Fruit fly (Drosophila melanogaster) whole organism, embryonic: ENCODE results near the gene CIA30.

Experiments
- Aef1 ChIP-seq: fragments of 200-800 bp; sonication (Bioruptor generic); IDR thresholded peaks from 3 replicates; pipeline ENCODE4 v1.3.6; 2022; ENCODE audit warnings: missing biosample characterization, missing genetic modification characterization
- Atf3 ChIP-seq: fragments of 200-800 bp; sonication (Bioruptor generic); optimal IDR thresholded peaks from 3 replicates; lab custom pipeline; 2016; ENCODE audit warnings: missing biosample characterization, missing genetic modification characterization
- Bdp1 ChIP-seq: fragments of 200-800 bp; sonication (Bioruptor generic); optimal IDR thresholded peaks from 3 replicates; lab custom pipeline; 2016; ENCODE audit warnings: missing biosample characterization, missing genetic modification characterization
- CG10462 ChIP-seq: fragments of 200-800 bp; sonication (Bioruptor generic); optimal IDR thresholded peaks from 2 replicates; lab custom pipeline; 2016; ENCODE audit warnings: missing biosample characterization, missing genetic modification characterization
- CG11560 ChIP-seq: fragments of 200-800 bp; sonication (Bioruptor generic); IDR thresholded peaks from 3 replicates; pipeline ENCODE4 v1.3.6; 2022; ENCODE audit warnings: missing biosample characterization, missing genetic modification characterization
- CG11695 ChIP-seq: fragments of 200-800 bp; sonication (Bioruptor generic); IDR thresholded peaks from 3 replicates; pipeline ENCODE4 v1.3.6; 2022; ENCODE audit warnings: missing biosample characterization, missing genetic modification characterization
- CG12104 ChIP-seq: fragments of 200-800 bp; sonication (Bioruptor generic); optimal IDR thresholded peaks from 3 replicates; lab custom pipeline; 2016; ENCODE audit warnings: missing biosample characterization, missing genetic modification characterization
- CG12236 ChIP-seq: fragments of 200-800 bp; sonication (Bioruptor generic); optimal IDR thresholded peaks from 2 replicates; lab custom pipeline; 2016; ENCODE audit warnings: missing biosample characterization, missing genetic modification characterization
- CG12769 ChIP-seq: fragments of 200-800 bp; sonication (Bioruptor generic); optimal IDR thresholded peaks from 2 replicates; lab custom pipeline; 2019; ENCODE audit warnings: missing biosample characterization, mild to moderate bottlenecking, missing genetic modification characterization, moderate library complexity
- CG13775 ChIP-seq: fragments of 200-800 bp; sonication (Bioruptor generic); optimal IDR thresholded peaks from 3 replicates; lab custom pipeline; 2017; ENCODE audit warnings: missing biosample characterization, mild to moderate bottlenecking, missing genetic modification characterization
- CG1529 ChIP-seq: fragments of 200-800 bp; sonication (Bioruptor generic); optimal IDR thresholded peaks from 3 replicates; lab custom pipeline; 2018; ENCODE audit warnings: missing biosample characterization, missing genetic modification characterization
- CG15479 ChIP-seq: fragments of 200-800 bp; sonication (Bioruptor generic); optimal IDR thresholded peaks from 3 replicates; lab custom pipeline; 2019; ENCODE audit warnings: missing biosample characterization, mild to moderate bottlenecking, missing genetic modification characterization, moderate library complexity
- CG17359 ChIP-seq: fragments of 200-800 bp; sonication (Bioruptor generic); optimal IDR thresholded peaks from 3 replicates; lab custom pipeline; 2018; ENCODE audit warnings: missing biosample characterization, mild to moderate bottlenecking, missing genetic modification characterization, moderate library complexity
- CG31224 ChIP-seq: fragments of 200-800 bp; sonication (Bioruptor generic); IDR thresholded peaks from 2 replicates; pipeline ENCODE4 v1.3.6; 2022; ENCODE audit warnings: missing biosample characterization, missing genetic modification characterization
- CG34376 ChIP-seq: fragments of 200-800 bp; sonication (Bioruptor generic); optimal IDR thresholded peaks from 2 replicates; lab custom pipeline; 2018; ENCODE audit warnings: missing biosample characterization, mild to moderate bottlenecking, missing genetic modification characterization
- CG3847 ChIP-seq: fragments of 200-800 bp; sonication (Bioruptor generic); IDR thresholded peaks from 2 replicates; pipeline ENCODE4 v1.3.6; 2022; ENCODE audit warnings: missing biosample characterization, missing genetic modification characterization
- CG4404 ChIP-seq: fragments of 200-800 bp; sonication (Bioruptor generic); IDR thresholded peaks from 2 replicates; pipeline ENCODE4 v1.3.6; 2022; ENCODE audit warnings: missing biosample characterization, missing genetic modification characterization
- CG7786 ChIP-seq: fragments of 200-800 bp; sonication (Bioruptor generic); optimal IDR thresholded peaks from 2 replicates; lab custom pipeline; 2016; ENCODE audit warnings: missing biosample characterization, missing genetic modification characterization
- Dbx ChIP-seq: fragments of 200-800 bp; sonication (Bioruptor generic); IDR thresholded peaks from 3 replicates; pipeline ENCODE4 v1.3.6; 2022; ENCODE audit warnings: missing biosample characterization, missing genetic modification characterization
- Dek ChIP-seq: fragments of 200-800 bp; sonication (Bioruptor generic); optimal IDR thresholded peaks from 3 replicates; lab custom pipeline; 2019; ENCODE audit warnings: missing biosample characterization, mild to moderate bottlenecking, missing genetic modification characterization, moderate library complexity
- Dip2 ChIP-seq: fragments of 200-800 bp; sonication (Bioruptor generic); IDR thresholded peaks from 2 replicates; pipeline ENCODE4 v1.3.6; 2022; ENCODE audit warnings: missing biosample characterization, missing genetic modification characterization
- Drgx ChIP-seq: fragments of 200-800 bp; sonication (Bioruptor generic); IDR thresholded peaks from 2 replicates; pipeline ENCODE4 v1.3.6; 2022; ENCODE audit warnings: missing biosample characterization, missing genetic modification characterization
- GATAe ChIP-seq: fragments of 200-800 bp; sonication (Bioruptor generic); conservative IDR thresholded peaks from 2 replicates; pipeline ENCODE4 v1.3.6; 2022; ENCODE audit warnings: missing biosample characterization, missing genetic modification characterization
- Lhr ChIP-seq: fragments of 200-800 bp; sonication (Bioruptor generic); optimal IDR thresholded peaks from 3 replicates; lab custom pipeline; 2017; ENCODE audit warnings: mild to moderate bottlenecking, missing biosample characterization, missing genetic modification reagents, missing genetic modification characterization
- Max ChIP-seq: fragments of 200-800 bp; sonication (Bioruptor generic); optimal IDR thresholded peaks from 2 replicates; lab custom pipeline; 2016; ENCODE audit warnings: missing biosample characterization, mild to moderate bottlenecking, missing genetic modification characterization
- Scr ChIP-seq: fragments of 200-800 bp; sonication (Bioruptor generic); IDR thresholded peaks from 2 replicates; pipeline ENCODE4 v1.3.6; 2022; ENCODE audit warnings: missing biosample characterization, missing genetic modification characterization; ENCODE audit not compliant: partially characterized antibody
- ab ChIP-seq: fragments of 200-800 bp; sonication (Bioruptor generic); optimal IDR thresholded peaks from 2 replicates; lab custom pipeline; 2016; ENCODE audit warnings: missing biosample characterization, missing genetic modification characterization
- crol ChIP-seq: fragments of 200-800 bp; sonication (Bioruptor generic); IDR thresholded peaks from 2 replicates; pipeline ENCODE4 v1.3.6; 2022; ENCODE audit warnings: missing biosample characterization, missing genetic modification characterization
- da ChIP-seq: fragments of 200-800 bp; sonication (Bioruptor generic); optimal IDR thresholded peaks from 2 replicates; lab custom pipeline; 2016; ENCODE audit warnings: missing biosample characterization, missing genetic modification characterization
- ems ChIP-seq: fragments of 200-800 bp; sonication (Bioruptor generic); optimal IDR thresholded peaks from 3 replicates; lab custom pipeline; 2016; ENCODE audit warnings: missing biosample characterization, missing genetic modification characterization
- esg ChIP-seq: fragments of 200-800 bp; sonication (Bioruptor generic); conservative IDR thresholded peaks from 2 replicates; pipeline ENCODE4 v1.3.6; 2022; ENCODE audit warnings: missing biosample characterization, missing genetic modification characterization
- eyg ChIP-seq: fragments of 200-800 bp; sonication (Bioruptor generic); optimal IDR thresholded peaks from 3 replicates; lab custom pipeline; 2016; ENCODE audit warnings: missing biosample characterization, missing genetic modification characterization
- fd3F ChIP-seq: fragments of 200-800 bp; sonication (Bioruptor generic); optimal IDR thresholded peaks from 2 replicates; lab custom pipeline; 2018; ENCODE audit warnings: missing biosample characterization, mild to moderate bottlenecking, missing genetic modification characterization, moderate library complexity
- ftz-f1 ChIP-seq: fragments of 200-800 bp; sonication (Bioruptor generic); optimal IDR thresholded peaks from 2 replicates; lab custom pipeline; 2016; ENCODE audit warnings: missing biosample characterization, missing genetic modification characterization
- gro ChIP-seq: fragments of 200-800 bp; sonication (Bioruptor generic); optimal IDR thresholded peaks from 2 replicates; lab custom pipeline; 2016; ENCODE audit warnings: missing biosample characterization, missing genetic modification characterization
- kni ChIP-seq: fragments of 200-800 bp; sonication (Bioruptor generic); optimal IDR thresholded peaks from 3 replicates; lab custom pipeline; 2017; ENCODE audit warnings: mild to moderate bottlenecking, missing biosample characterization, missing genetic modification reagents, missing genetic modification characterization
- lov ChIP-seq, 2 experiments: fragments of 200-800 bp in 1 of 2; fragments of >200 bp in 1 of 2; sonication (Bioruptor generic) in 1 of 2; IDR thresholded peaks in 1 of 2; optimal IDR thresholded peaks in 1 of 2; 2 replicates in 1 of 2; 3 replicates in 1 of 2; pipeline versions ENCODE4 v1.3.6 to Lab custom; 2017 to 2022; ENCODE audit warnings: missing biosample characterization in 1 of 2, missing genetic modification characterization in 1 of 2
- maf-S ChIP-seq: fragments of 200-800 bp; sonication (Bioruptor generic); optimal IDR thresholded peaks from 2 replicates; lab custom pipeline; 2016; ENCODE audit warnings: missing biosample characterization, missing genetic modification characterization
- ro ChIP-seq: fragments of 200-800 bp; sonication (Bioruptor generic); IDR thresholded peaks from 2 replicates; pipeline ENCODE4 v1.3.6; 2022; ENCODE audit warnings: missing biosample characterization, missing genetic modification characterization
- sc ChIP-seq, 3 experiments: fragments of >200 bp in 2 of 3; fragments of 200-800 bp in 1 of 3; sonication (Bioruptor generic) in 1 of 3; optimal IDR thresholded peaks; 2 replicates in 2 of 3; 3 replicates in 1 of 3; lab custom pipeline; 2017; ENCODE audit warnings: mild to moderate bottlenecking in 1 of 3, missing biosample characterization in 1 of 3, missing genetic modification characterization in 1 of 3, missing genetic modification reagents in 1 of 3
- seq ChIP-seq: fragments of 200-800 bp; sonication (Bioruptor generic); IDR thresholded peaks from 2 replicates; pipeline ENCODE4 v1.3.6; 2022; ENCODE audit warnings: missing biosample characterization, missing genetic modification characterization
- shn ChIP-seq: fragments of 200-800 bp; sonication (Bioruptor generic); optimal IDR thresholded peaks from 3 replicates; lab custom pipeline; 2016; ENCODE audit warnings: missing biosample characterization, missing genetic modification characterization
- slp2 ChIP-seq: fragments of 200-800 bp; sonication (Bioruptor generic); optimal IDR thresholded peaks from 2 replicates; lab custom pipeline; 2016; ENCODE audit warnings: missing biosample characterization, missing genetic modification characterization
- so ChIP-seq: fragments of 200-800 bp; sonication (Bioruptor generic); IDR thresholded peaks from 3 replicates; pipeline ENCODE4 v1.3.6; 2022; ENCODE audit warnings: missing biosample characterization, missing genetic modification characterization
- tgo ChIP-seq: fragments of 200-800 bp; sonication (Bioruptor generic); IDR thresholded peaks from 3 replicates; pipeline ENCODE4 v1.3.6; 2022; ENCODE audit warnings: missing biosample characterization, missing genetic modification characterization
- toy ChIP-seq: fragments of 200-800 bp; sonication (Bioruptor generic); IDR thresholded peaks from 2 replicates; pipeline ENCODE4 v1.3.6; 2022; ENCODE audit warnings: missing biosample characterization, missing genetic modification characterization
- unpg ChIP-seq: fragments of 200-800 bp; sonication (Bioruptor generic); optimal IDR thresholded peaks from 3 replicates; lab custom pipeline; 2018; ENCODE audit warnings: missing biosample characterization, mild to moderate bottlenecking, missing genetic modification characterization, moderate library complexity
- usp ChIP-seq: fragments of >200 bp; optimal IDR thresholded peaks from 2 replicates; lab custom pipeline; 2017; ENCODE audit warnings: missing biosample characterization, missing genetic modification characterization
- yki ChIP-seq: fragments of >200 bp; optimal IDR thresholded peaks from 3 replicates; lab custom pipeline; 2018

The CIA30 gene

dm6 chr3R:29786016-29786996, 49.5 kb downstream of the CIA30 start (continued):
- TF ChIP-seq GATAe (GFP tag; lab: Robert Waterston, UW), result no peak
- TF ChIP-seq ab (GFP tag; lab: Kevin White, UChicago), result no peak
- TF ChIP-seq fd3F (GFP tag; lab: Kevin White, UChicago), result no peak
- TF ChIP-seq Lhr (GFP tag; lab: Kevin White, UChicago), result no peak
- TF ChIP-seq slp2, result no peak
- no peak for TF ChIP-seq maf-S
- TF ChIP-seq usp (GFP tag; lab: Kevin White, UChicago), result no peak
- TF ChIP-seq unpg (GFP tag; lab: Kevin White, UChicago), result no peak
- TF ChIP-seq shn, result no peak
- TF ChIP-seq esg (GFP tag; lab: Robert Waterston, UW), result no peak; the same call in 1 of the 2 replicates
- no peak for TF ChIP-seq so (GFP tag; lab: Robert Waterston, UW)
- TF ChIP-seq Atf3 (GFP tag; lab: Kevin White, UChicago), result no peak
- TF ChIP-seq Max (GFP tag; lab: Kevin White, UChicago), result peak; percentile 6
- no peak for TF ChIP-seq Dbx
- TF ChIP-seq gro (GFP tag; lab: Kevin White, UChicago), result no peak
- no peak for TF ChIP-seq toy (GFP tag; lab: Robert Waterston, UW)
- no peak for TF ChIP-seq Dip2 (GFP tag; lab: Robert Waterston, UW)
- TF ChIP-seq Bdp1 (GFP tag; lab: Kevin White, UChicago), result no peak
- no peak for TF ChIP-seq ems (GFP tag; lab: Kevin White, UChicago)
- TF ChIP-seq CG4404 (GFP tag; lab: Robert Waterston, UW), result no peak
- TF ChIP-seq CG31224, result no peak
- no peak for TF ChIP-seq CG15479 (GFP tag; lab: Kevin White, UChicago)
- no peak for TF ChIP-seq da (GFP tag; lab: Kevin White, UChicago)
- no peak for TF ChIP-seq ro
- TF ChIP-seq CG1529 (GFP tag; lab: Kevin White, UChicago), result no peak
- TF ChIP-seq kni (GFP tag; lab: Kevin White, UChicago), result no peak
- 0 out of 3 replicates have a peak, but pooled peaks have one; percentile 14 for TF ChIP-seq tgo (GFP tag; lab: Robert Waterston, UW)
- TF ChIP-seq CG10462 (GFP tag; lab: Kevin White, UChicago), result no peak
- no peak for TF ChIP-seq lov (optimal IDR thresholded peaks at IDR 0.05; lab: Kevin White, UChicago)
- TF ChIP-seq lov (GFP tag; IDR thresholded peaks at IDR 0.05; lab: Robert Waterston, UW), result no peak
- no peak for TF ChIP-seq CG11560 (tag; lab: Robert Waterston, UW)
- no peak for TF ChIP-seq CG13775 (GFP tag; lab: Kevin White, UChicago)
- TF ChIP-seq ftz-f1 (GFP tag; lab: Kevin White, UChicago), result no peak
- TF ChIP-seq CG17359 (tag; lab: Kevin White, UChicago), result peak; percentile 14
- no peak for TF ChIP-seq sc (optimal IDR thresholded peaks at IDR 0.05; lab: Kevin White, UChicago)
- TF ChIP-seq sc (GFP tag; optimal IDR thresholded peaks at IDR 0.05; lab: Kevin White, UChicago), result no peak
- 0 out of 3 replicates have a peak, but pooled peaks have one; percentile 27 for TF ChIP-seq CG11695
- no peak for TF ChIP-seq Scr (GFP tag; lab: Robert Waterston, UW)
- no peak for TF ChIP-seq eyg (GFP tag; lab: Kevin White, UChicago)
- TF ChIP-seq crol (GFP tag; lab: Robert Waterston, UW), result peak; percentile 57
- TF ChIP-seq CG12104 (GFP tag; lab: Kevin White, UChicago), result no peak
- peak; percentile 54 for TF ChIP-seq Drgx (GFP tag; lab: Robert Waterston, UW)
- TF ChIP-seq Dek (tag; lab: Kevin White, UChicago), result no peak
- TF ChIP-seq CG7786 (GFP tag; lab: Kevin White, UChicago), result no peak
- TF ChIP-seq CG34376, result no peak
- no peak for TF ChIP-seq CG12236 (GFP tag; lab: Kevin White, UChicago)
- peak; percentile 36; the same call in 1 of the 2 replicates for TF ChIP-seq seq (GFP tag; lab: Robert Waterston, UW)
- TF ChIP-seq yki, result no peak
- peak; percentile 39; the same call in 1 of the 3 replicates for TF ChIP-seq Aef1 (GFP tag; lab: Robert Waterston, UW)
- TF ChIP-seq CG12769 (tag; lab: Kevin White, UChicago), result no peak
- TF ChIP-seq CG3847 (GFP tag; lab: Robert Waterston, UW), result no peak
